Worm (Caenorhabditis elegans): Measurements from ENCODE around the gene Y75B7AL.2.

DNA sequence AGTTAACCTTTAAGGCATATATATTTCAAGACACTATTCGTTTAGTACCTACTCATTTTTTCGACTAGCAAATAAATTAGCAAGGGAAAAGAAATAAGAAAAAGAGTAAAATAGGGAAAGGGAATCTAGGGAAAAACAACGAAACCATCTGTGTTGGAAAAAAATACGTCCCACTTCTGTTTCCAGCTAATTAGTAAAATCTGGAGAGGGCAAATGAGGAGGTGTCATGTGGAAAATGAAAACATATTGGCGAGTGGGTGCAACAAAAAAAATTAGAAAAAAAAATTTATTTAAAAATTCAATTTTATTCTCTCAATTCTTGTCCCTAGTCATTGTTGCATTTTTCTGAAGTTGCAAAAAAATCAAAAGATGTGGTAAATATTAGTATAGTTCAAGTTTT is 50.2 kb downstream of the Y75B7AL.2 start:
- TF ChIP-seq madf-8 (GFP tag; conservative IDR thresholded peaks at IDR 0.05) (no peak), snpc-1.1 (tag; optimal IDR thresholded peaks at IDR 0.05; ENCODE audit: insufficient read depth) (no peak), pha-4 (tag; optimal IDR thresholded peaks at IDR 0.05) (no peak)

All from whole organism, young adult.